Worm (Caenorhabditis elegans) whole organism, late embryonic: ENCODE measurements around the gene C23G10.1.

ENCODE experiments used
- C08G9.2 ChIP-seq: sonication (generic microtip); optimal IDR thresholded peaks from 2 replicates; lab custom pipeline; 2016; ENCODE audit warnings: mild to moderate bottlenecking, missing genetic modification characterization, moderate library complexity, missing compliant biosample characterization
- C38D4.7 ChIP-seq: fragments of 200-800 bp; sonication (Bioruptor generic); optimal IDR thresholded peaks from 2 replicates; lab custom pipeline; 2018; ENCODE audit warnings: mild to moderate bottlenecking, missing genetic modification characterization, moderate library complexity, missing compliant biosample characterization
- T23F11.4 ChIP-seq: fragments of 200-800 bp; sonication (Bioruptor generic); optimal IDR thresholded peaks from 2 replicates; lab custom pipeline; 2018; ENCODE audit warnings: mild to moderate bottlenecking, missing genetic modification characterization, missing compliant biosample characterization
- ahr-1 ChIP-seq: sonication (generic microtip); optimal IDR thresholded peaks from 2 replicates; lab custom pipeline; 2016; ENCODE audit warnings: missing genetic modification characterization, missing compliant biosample characterization
- ama-1 ChIP-seq: fragments of 150-350 bp; optimal IDR thresholded peaks from 2 replicates; lab custom pipeline; 2014
- ceh-18 ChIP-seq: sonication (generic microtip); optimal IDR thresholded peaks from 2 replicates; lab custom pipeline; 2016; ENCODE audit warnings: missing genetic modification characterization, missing compliant biosample characterization
- ceh-22 ChIP-seq: sonication (generic microtip); optimal IDR thresholded peaks from 2 replicates; lab custom pipeline; 2017; ENCODE audit warnings: missing biosample characterization, missing genetic modification characterization
- ceh-24 ChIP-seq: sonication (generic microtip); optimal IDR thresholded peaks from 2 replicates; lab custom pipeline; 2016; ENCODE audit warnings: mild to moderate bottlenecking, missing genetic modification characterization, missing compliant biosample characterization
- ceh-34 ChIP-seq: sonication (generic microtip); optimal IDR thresholded peaks from 2 replicates; lab custom pipeline; 2016; ENCODE audit warnings: mild to moderate bottlenecking, missing genetic modification characterization, missing compliant biosample characterization
- ceh-45 ChIP-seq: fragments of 200-800 bp; sonication (Bioruptor generic); IDR thresholded peaks from 2 replicates; pipeline ENCODE4 v1.3.6; 2022; ENCODE audit warnings: missing genetic modification reagents, missing genetic modification characterization, missing compliant biosample characterization
- ceh-48 ChIP-seq: sonication (generic microtip); optimal IDR thresholded peaks from 2 replicates; lab custom pipeline; 2016; ENCODE audit warnings: missing genetic modification characterization, inconsistent platforms, missing compliant biosample characterization
- dmd-4 ChIP-seq: sonication (generic microtip); optimal IDR thresholded peaks from 2 replicates; lab custom pipeline; 2016; ENCODE audit warnings: borderline replicate concordance, missing genetic modification characterization, missing compliant biosample characterization
- dve-1 ChIP-seq: sonication (generic microtip); optimal IDR thresholded peaks from 2 replicates; lab custom pipeline; 2017; ENCODE audit warnings: antibody characterized with exemption, mild to moderate bottlenecking, missing genetic modification characterization, missing compliant biosample characterization
- fax-1 ChIP-seq: sonication (generic microtip); optimal IDR thresholded peaks from 2 replicates; lab custom pipeline; 2016; ENCODE audit warnings: missing genotype, missing genetic modification characterization, missing compliant biosample characterization
- fkh-10 ChIP-seq: fragments of 150-350 bp; optimal IDR thresholded peaks from 2 replicates; lab custom pipeline; 2014; ENCODE audit warnings: missing biosample characterization, missing genetic modification reagents, missing genetic modification characterization
- fkh-6 ChIP-seq: sonication (generic microtip); optimal IDR thresholded peaks from 2 replicates; lab custom pipeline; 2016; ENCODE audit warnings: missing genetic modification characterization, missing compliant biosample characterization
- hlh-15 ChIP-seq: sonication (generic microtip); optimal IDR thresholded peaks from 2 replicates; lab custom pipeline; 2016; ENCODE audit warnings: missing genetic modification characterization, missing compliant biosample characterization
- hlh-30 ChIP-seq: sonication (generic microtip); optimal IDR thresholded peaks from 2 replicates; lab custom pipeline; 2017; ENCODE audit warnings: antibody characterized with exemption, missing genetic modification characterization, missing compliant biosample characterization; ENCODE audit not compliant: insufficient read depth
- lin-11 ChIP-seq: fragments of 200-800 bp; sonication (Bioruptor generic); optimal IDR thresholded peaks from 2 replicates; lab custom pipeline; 2018; ENCODE audit warnings: mild to moderate bottlenecking, missing genetic modification characterization, missing compliant biosample characterization
- madf-2 ChIP-seq: sonication (generic microtip); optimal IDR thresholded peaks from 2 replicates; lab custom pipeline; 2017; ENCODE audit warnings: missing genetic modification characterization, missing compliant biosample characterization
- mec-3 ChIP-seq: sonication (generic microtip); optimal IDR thresholded peaks from 2 replicates; lab custom pipeline; 2016; ENCODE audit warnings: borderline replicate concordance, missing genetic modification characterization, missing compliant biosample characterization
- odd-2 ChIP-seq: sonication (generic microtip); optimal IDR thresholded peaks from 2 replicates; lab custom pipeline; 2017; ENCODE audit warnings: antibody characterized with exemption, mild to moderate bottlenecking, missing genetic modification characterization, missing compliant biosample characterization
- pag-3 ChIP-seq: sonication (generic microtip); optimal IDR thresholded peaks from 2 replicates; lab custom pipeline; 2016; ENCODE audit warnings: missing compliant biosample characterization, missing genetic modification characterization, borderline replicate concordance
- pha-4 ChIP-seq: fragments of 150-350 bp; optimal IDR thresholded peaks from 2 replicates; lab custom pipeline; 2018; ENCODE audit warnings: missing biosample characterization, missing genetic modification reagents, missing genetic modification characterization
- ref-2 ChIP-seq: sonication (generic microtip); optimal IDR thresholded peaks from 2 replicates; lab custom pipeline; 2016; ENCODE audit warnings: missing genetic modification characterization, missing compliant biosample characterization
- sdc-2 ChIP-seq: sonication (generic microtip); optimal IDR thresholded peaks from 2 replicates; lab custom pipeline; 2016; ENCODE audit warnings: missing genotype, missing genetic modification characterization, missing compliant biosample characterization
- sox-2 ChIP-seq: fragments of 200-800 bp; sonication (Bioruptor generic); IDR thresholded peaks from 2 replicates; pipeline ENCODE4 v1.3.6; 2022; ENCODE audit warnings: missing genetic modification reagents, missing genetic modification characterization, missing compliant biosample characterization
- sox-4 ChIP-seq: sonication (generic microtip); optimal IDR thresholded peaks from 2 replicates; lab custom pipeline; 2017; ENCODE audit warnings: mild to moderate bottlenecking, missing genetic modification characterization, inconsistent platforms, missing compliant biosample characterization
- syd-9 ChIP-seq: sonication (generic microtip); optimal IDR thresholded peaks from 2 replicates; lab custom pipeline; 2016; ENCODE audit warnings: mild to moderate bottlenecking, missing genetic modification characterization, moderate library complexity, missing compliant biosample characterization
- tbx-2 ChIP-seq: sonication (generic microtip); optimal IDR thresholded peaks from 2 replicates; lab custom pipeline; 2016; ENCODE audit warnings: missing genetic modification characterization, missing compliant biosample characterization
- ttx-3 ChIP-seq: sonication (generic microtip); optimal IDR thresholded peaks from 2 replicates; lab custom pipeline; 2016; ENCODE audit warnings: missing genetic modification reagents, missing genetic modification characterization, missing compliant biosample characterization
- unc-42 ChIP-seq: sonication (generic microtip); optimal IDR thresholded peaks from 2 replicates; lab custom pipeline; 2016; ENCODE audit warnings: missing genotype, missing genetic modification characterization, missing compliant biosample characterization
- zip-5 ChIP-seq: sonication (generic microtip); optimal IDR thresholded peaks from 2 replicates; lab custom pipeline; 2016; ENCODE audit warnings: missing genetic modification characterization, missing compliant biosample characterization

C23G10.1 gene

ce11 chrIII:6207046-6207445 lies 2.0 kb upstream of the C23G10.1 start:
- TF ChIP-seq fkh-6 (tag; lab: Kevin White, UChicago) = no peak
- no peak for TF ChIP-seq dmd-4 (tag; lab: Kevin White, UChicago)
- no peak for TF ChIP-seq tbx-2
- TF ChIP-seq sdc-2 = no peak
- no peak for TF ChIP-seq hlh-30 (tag; lab: Kevin White, UChicago)
- TF ChIP-seq pha-4 = no peak
- no peak for TF ChIP-seq ahr-1 (tag; lab: Kevin White, UChicago)
- no peak for TF ChIP-seq madf-2 (tag; lab: Kevin White, UChicago)

ce11 chrIII:6207881-6208280 lies 1.2 kb upstream of the C23G10.1 start, which contains the start of gene C23G10.2:
TSS of gene C23G10.2 (plus strand) at chrIII:6208064.
- TF ChIP-seq sox-2 (GFP tag; lab: Robert Waterston, UW) = no peak
- no peak for TF ChIP-seq T23F11.4 (GFP tag; lab: Kevin White, UChicago)
- no peak for TF ChIP-seq C08G9.2
- no peak for TF ChIP-seq hlh-30 (tag; lab: Kevin White, UChicago)
- no peak for TF ChIP-seq ceh-22
- no peak for TF ChIP-seq mec-3 (tag; lab: Kevin White, UChicago)
- TF ChIP-seq ceh-18 = no peak
- TF ChIP-seq fax-1 (tag; lab: Kevin White, UChicago) = no peak
- TF ChIP-seq ceh-34 (tag; lab: Kevin White, UChicago) = no peak
- no peak for TF ChIP-seq pha-4
- no peak for TF ChIP-seq C38D4.7 (GFP tag; lab: Kevin White, UChicago)
- TF ChIP-seq ref-2 (tag; lab: Kevin White, UChicago) = no peak
- TF ChIP-seq fkh-10 (GFP tag; lab: Kevin White, UChicago) = no peak
- no peak for TF ChIP-seq zip-5
- TF ChIP-seq odd-2 (tag; lab: Kevin White, UChicago) = no peak

ce11 chrIII:6210215-6210822 lies 1.2 kb downstream of the C23G10.1 start:
- TF ChIP-seq ttx-3 (no peak), pag-3 (tag; lab: Kevin White, UChicago) (no peak), ama-1 (lab: Kevin White, UChicago) (no peak), fkh-6 (tag; lab: Kevin White, UChicago) (no peak), dve-1 (tag; lab: Kevin White, UChicago) (no peak)

DNA sequence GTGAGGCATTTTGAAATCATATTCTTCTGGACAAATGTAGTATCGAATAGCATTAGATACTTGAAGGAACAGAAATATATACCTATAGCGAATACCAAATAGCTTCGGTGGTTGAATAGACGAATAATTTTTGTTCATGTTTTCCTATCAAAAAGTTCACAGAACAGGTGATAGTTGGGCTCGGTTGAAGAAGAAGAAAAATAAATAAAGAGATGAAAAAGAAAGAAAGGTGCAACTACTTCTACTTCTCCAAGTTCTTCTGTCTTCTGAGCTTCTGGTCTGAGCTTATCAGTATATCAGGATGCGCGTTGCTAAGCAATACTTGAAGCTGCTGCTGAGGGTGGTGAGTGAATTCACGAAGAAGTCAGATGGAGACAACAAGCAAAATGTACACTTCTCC lies 4.8 kb downstream of the C23G10.1 start, which contains the start of gene C23G10.10:
Gene C23G10.10, minus strand, starts transcription at position 101 of the 400 bp plus-strand sequence.
- TF ChIP-seq ceh-45 (GFP tag; lab: Robert Waterston, UW) (no peak), C38D4.7 (GFP tag; lab: Kevin White, UChicago) (no peak), syd-9 (tag; lab: Kevin White, UChicago) (no peak), ceh-48 (no peak), ama-1 (lab: Kevin White, UChicago) (no peak), unc-42 (tag; lab: Kevin White, UChicago) (no peak), fax-1 (tag; lab: Kevin White, UChicago) (no peak), lin-11 (tag; lab: Kevin White, UChicago) (no peak), mec-3 (tag; lab: Kevin White, UChicago) (no peak), ceh-24 (tag; lab: Kevin White, UChicago) (no peak), sox-4 (tag; lab: Kevin White, UChicago) (no peak), odd-2 (tag; lab: Kevin White, UChicago) (no peak), ceh-34 (tag; lab: Kevin White, UChicago) (no peak), ceh-22 (no peak), hlh-15 (tag; lab: Kevin White, UChicago) (no peak), ttx-3 (no peak), madf-2 (tag; lab: Kevin White, UChicago) (no peak), dmd-4 (tag; lab: Kevin White, UChicago) (no peak)
- TF ChIP-seq, all 69 proteins: peak for 0
